Fruit fly (Drosophila melanogaster) whole organism, embryonic: Measurements from ENCODE around the gene mRpL24.

Experiments used
- ATbp ChIP-seq: fragments of 200-800 bp; sonication (Bioruptor generic); optimal IDR thresholded peaks from 2 replicates; lab custom pipeline; 2017; ENCODE audit warnings: missing biosample characterization, mild to moderate bottlenecking, missing genetic modification characterization, missing genetic modification reagents
- Abd-B ChIP-seq: fragments of 200-800 bp; sonication (Bioruptor generic); optimal IDR thresholded peaks from 2 replicates; lab custom pipeline; 2018; ENCODE audit warnings: missing biosample characterization, mild to moderate bottlenecking, missing genetic modification characterization, moderate library complexity
- Antp ChIP-seq: fragments of 200-800 bp; sonication (Bioruptor generic); optimal IDR thresholded peaks from 3 replicates; lab custom pipeline; 2016; ENCODE audit warnings: missing biosample characterization, missing genetic modification characterization
- CG1233 ChIP-seq: fragments of 200-800 bp; sonication (Bioruptor generic); optimal IDR thresholded peaks from 4 replicates; lab custom pipeline; 2018; ENCODE audit warnings: missing biosample characterization, mild to moderate bottlenecking, missing genetic modification characterization
- CG12659 ChIP-seq: fragments of 200-800 bp; sonication (Bioruptor generic); optimal IDR thresholded peaks from 3 replicates; lab custom pipeline; 2017; ENCODE audit warnings: mild to moderate bottlenecking, missing biosample characterization, missing genetic modification reagents, missing genetic modification characterization
- CG16779 ChIP-seq: fragments of 200-800 bp; sonication (Bioruptor generic); IDR thresholded peaks from 2 replicates; pipeline ENCODE4 v1.3.6; 2022; ENCODE audit warnings: missing biosample characterization, missing genetic modification characterization
- CG16813 ChIP-seq: fragments of 200-800 bp; sonication (Bioruptor generic); IDR thresholded peaks from 3 replicates; pipeline ENCODE4 v1.3.6; 2022; ENCODE audit warnings: missing biosample characterization, missing genetic modification characterization; ENCODE audit not compliant: partially characterized antibody
- CG18476 ChIP-seq: fragments of 200-800 bp; sonication (Bioruptor generic); optimal IDR thresholded peaks from 2 replicates; lab custom pipeline; 2016; ENCODE audit warnings: missing biosample characterization, mild to moderate bottlenecking, missing genetic modification characterization
- CG3281 ChIP-seq: fragments of 200-800 bp; sonication (Bioruptor generic); optimal IDR thresholded peaks from 3 replicates; lab custom pipeline; 2017; ENCODE audit warnings: missing biosample characterization, mild to moderate bottlenecking, missing genetic modification characterization
- CG34376 ChIP-seq: fragments of 200-800 bp; sonication (Bioruptor generic); optimal IDR thresholded peaks from 2 replicates; lab custom pipeline; 2018; ENCODE audit warnings: missing biosample characterization, mild to moderate bottlenecking, missing genetic modification characterization
- CG3838 ChIP-seq: fragments of 200-800 bp; sonication (Bioruptor generic); optimal IDR thresholded peaks from 3 replicates; lab custom pipeline; 2016; ENCODE audit warnings: missing biosample characterization, missing genetic modification characterization
- CG6254 ChIP-seq: fragments of 200-800 bp; sonication (Bioruptor generic); optimal IDR thresholded peaks from 3 replicates; lab custom pipeline; 2017; ENCODE audit warnings: mild to moderate bottlenecking, missing biosample characterization, missing genetic modification reagents, missing genetic modification characterization
- CG7839 ChIP-seq: fragments of 200-800 bp; sonication (Bioruptor generic); optimal IDR thresholded peaks from 3 replicates; lab custom pipeline; 2018; ENCODE audit warnings: missing biosample characterization, mild to moderate bottlenecking, missing genetic modification characterization, moderate library complexity
- CG8089 ChIP-seq: fragments of 200-800 bp; sonication (Bioruptor generic); optimal IDR thresholded peaks from 3 replicates; lab custom pipeline; 2016; ENCODE audit warnings: missing biosample characterization, missing genetic modification characterization
- CkIIα-i1 ChIP-seq: fragments of 200-800 bp; sonication (Bioruptor generic); IDR thresholded peaks from 2 replicates; pipeline ENCODE4 v1.3.6; 2022; ENCODE audit warnings: missing biosample characterization, missing genetic modification characterization
- D19A ChIP-seq: fragments of 200-800 bp; optimal IDR thresholded peaks from 3 replicates; lab custom pipeline; 2019; ENCODE audit warnings: missing biosample characterization, mild to moderate bottlenecking, missing genetic modification characterization, moderate library complexity
- Dll ChIP-seq: fragments of 200-800 bp; sonication (Bioruptor generic); IDR thresholded peaks from 4 replicates; pipeline ENCODE4 v1.3.6; 2022; ENCODE audit warnings: missing biosample characterization, missing genetic modification characterization; ENCODE audit not compliant: partially characterized antibody
- Doc3 ChIP-seq: fragments of 200-800 bp; sonication (Bioruptor generic); IDR thresholded peaks from 3 replicates; pipeline ENCODE4 v1.3.6; 2022; ENCODE audit warnings: missing biosample characterization, missing genetic modification characterization; ENCODE audit not compliant: partially characterized antibody
- Dref ChIP-seq: fragments of 200-800 bp; sonication (Bioruptor generic); IDR thresholded peaks from 2 replicates; pipeline ENCODE4 v1.3.6; 2022; ENCODE audit warnings: missing biosample characterization, missing genetic modification characterization
- E2f2 ChIP-seq: fragments of 200-800 bp; sonication (Bioruptor generic); IDR thresholded peaks from 2 replicates; pipeline ENCODE4 v1.3.6; 2022; ENCODE audit warnings: missing biosample characterization, missing genetic modification characterization
- Jarid2 ChIP-seq: fragments of 200-800 bp; sonication (Bioruptor generic); optimal IDR thresholded peaks from 3 replicates; lab custom pipeline; 2017; ENCODE audit warnings: mild to moderate bottlenecking, missing biosample characterization, missing genetic modification reagents, missing genetic modification characterization
- NK7.1 ChIP-seq: fragments of 200-800 bp; sonication (Bioruptor generic); optimal IDR thresholded peaks from 3 replicates; lab custom pipeline; 2016; ENCODE audit warnings: missing biosample characterization, missing genetic modification characterization
- Neu2 ChIP-seq: fragments of 200-800 bp; sonication (Bioruptor generic); optimal IDR thresholded peaks from 3 replicates; lab custom pipeline; 2016; ENCODE audit warnings: missing biosample characterization, missing genetic modification characterization, borderline replicate concordance
- Nf-YA ChIP-seq: fragments of 200-800 bp; sonication (Bioruptor generic); IDR thresholded peaks from 2 replicates; pipeline ENCODE4 v1.3.6; 2022; ENCODE audit warnings: missing biosample characterization, missing genetic modification characterization
- Nf-YB ChIP-seq: fragments of 200-800 bp; sonication (Bioruptor generic); optimal IDR thresholded peaks from 3 replicates; lab custom pipeline; 2019; ENCODE audit warnings: missing biosample characterization, mild to moderate bottlenecking, missing genetic modification characterization, moderate library complexity
- Nf-YC ChIP-seq: fragments of 200-800 bp; optimal IDR thresholded peaks from 3 replicates; lab custom pipeline; 2019; ENCODE audit warnings: missing biosample characterization, mild to moderate bottlenecking, missing genetic modification characterization, moderate library complexity
- Ptx1 ChIP-seq: fragments of 200-800 bp; sonication (Bioruptor generic); IDR thresholded peaks from 2 replicates; pipeline ENCODE4 v1.3.6; 2022; ENCODE audit warnings: missing biosample characterization, missing genetic modification characterization
- aop ChIP-seq: fragments of 200-800 bp; sonication (Bioruptor generic); IDR thresholded peaks from 2 replicates; pipeline ENCODE4 v1.3.6; 2022; ENCODE audit warnings: missing biosample characterization, missing genetic modification characterization
- az2 ChIP-seq: fragments of 200-800 bp; sonication (Bioruptor generic); optimal IDR thresholded peaks from 3 replicates; lab custom pipeline; 2016; ENCODE audit warnings: missing biosample characterization, missing genetic modification characterization
- emc ChIP-seq: fragments of 200-800 bp; sonication (Bioruptor generic); optimal IDR thresholded peaks from 2 replicates; lab custom pipeline; 2016; ENCODE audit warnings: missing biosample characterization, missing genetic modification characterization
- ems ChIP-seq: fragments of 200-800 bp; sonication (Bioruptor generic); optimal IDR thresholded peaks from 3 replicates; lab custom pipeline; 2016; ENCODE audit warnings: missing biosample characterization, missing genetic modification characterization
- ewg ChIP-seq: fragments of 200-800 bp; sonication (Bioruptor generic); optimal IDR thresholded peaks from 3 replicates; lab custom pipeline; 2017; ENCODE audit warnings: mild to moderate bottlenecking, missing biosample characterization, missing genetic modification reagents, missing genetic modification characterization
- fd64A ChIP-seq: fragments of 200-800 bp; sonication (Bioruptor generic); optimal IDR thresholded peaks from 3 replicates; lab custom pipeline; 2018; ENCODE audit warnings: missing biosample characterization, mild to moderate bottlenecking, missing genetic modification characterization
- gt ChIP-seq: fragments of 200-800 bp; sonication (Bioruptor generic); IDR thresholded peaks from 2 replicates; pipeline ENCODE4 v1.3.6; 2022; ENCODE audit warnings: missing biosample characterization, missing genetic modification characterization
- hkb ChIP-seq, 2 experiments: fragments of 200-800 bp in 1 of 2; fragments of >200 bp in 1 of 2; sonication (Bioruptor generic) in 1 of 2; IDR thresholded peaks in 1 of 2; optimal IDR thresholded peaks in 1 of 2; 2 replicates each; pipeline versions ENCODE4 v1.3.6 to Lab custom; 2017 to 2022; ENCODE audit warnings: missing biosample characterization in 1 of 2, missing genetic modification characterization in 1 of 2
- kah ChIP-seq: fragments of 200-800 bp; sonication (Bioruptor generic); optimal IDR thresholded peaks from 2 replicates; lab custom pipeline; 2018; ENCODE audit warnings: missing biosample characterization, mild to moderate bottlenecking, missing genetic modification characterization
- lmd ChIP-seq: fragments of 200-800 bp; sonication (Bioruptor generic); IDR thresholded peaks from 2 replicates; pipeline ENCODE4 v1.3.6; 2022; ENCODE audit warnings: missing biosample characterization, missing genetic modification characterization
- onecut ChIP-seq: fragments of 200-800 bp; sonication (Bioruptor generic); IDR thresholded peaks from 2 replicates; pipeline ENCODE4 v1.3.6; 2022; ENCODE audit warnings: missing biosample characterization, missing genetic modification characterization
- repo ChIP-seq: fragments of 200-800 bp; sonication (Bioruptor generic); optimal IDR thresholded peaks from 2 replicates; lab custom pipeline; 2016; ENCODE audit warnings: missing biosample characterization, missing genetic modification characterization
- slou ChIP-seq: fragments of 200-800 bp; sonication (Bioruptor generic); optimal IDR thresholded peaks from 3 replicates; lab custom pipeline; 2016; ENCODE audit warnings: missing biosample characterization, missing genetic modification characterization
- sna ChIP-seq: fragments of 200-800 bp; sonication (Bioruptor generic); IDR thresholded peaks from 2 replicates; pipeline ENCODE4 v1.3.6; 2022; ENCODE audit warnings: missing biosample characterization, missing genetic modification characterization; ENCODE audit not compliant: partially characterized antibody
- sqz ChIP-seq: fragments of 200-800 bp; sonication (Bioruptor generic); optimal IDR thresholded peaks from 3 replicates; lab custom pipeline; 2018; ENCODE audit warnings: missing biosample characterization, mild to moderate bottlenecking, missing genetic modification characterization
- tio ChIP-seq: fragments of 200-800 bp; sonication (Bioruptor generic); optimal IDR thresholded peaks from 2 replicates; lab custom pipeline; 2017; ENCODE audit warnings: missing biosample characterization, missing genetic modification characterization, inconsistent platforms
- tll ChIP-seq, 2 experiments: fragments of 200-800 bp in 1 of 2; fragments of >200 bp in 1 of 2; sonication (Bioruptor generic) in 1 of 2; optimal IDR thresholded peaks; 2 replicates each; lab custom pipeline; 2017 to 2019; ENCODE audit warnings: missing biosample characterization in 2 of 2, missing genetic modification characterization in 2 of 2, mild to moderate bottlenecking in 1 of 2, moderate library complexity in 1 of 2
- tup ChIP-seq: fragments of 200-800 bp; sonication (Bioruptor generic); optimal IDR thresholded peaks from 2 replicates; lab custom pipeline; 2016; ENCODE audit warnings: missing biosample characterization, mild to moderate bottlenecking, missing genetic modification characterization, moderate library complexity
- vfl ChIP-seq: fragments of 200-800 bp; sonication (Bioruptor generic); optimal IDR thresholded peaks from 2 replicates; lab custom pipeline; 2016; ENCODE audit warnings: missing biosample characterization, missing genetic modification characterization
- vvl ChIP-seq: fragments of 200-800 bp; sonication (Bioruptor generic); IDR thresholded peaks from 2 replicates; pipeline ENCODE4 v1.3.6; 2022; ENCODE audit warnings: missing biosample characterization, missing genetic modification characterization
- wor ChIP-seq: fragments of 200-800 bp; sonication (Bioruptor generic); IDR thresholded peaks from 2 replicates; pipeline ENCODE4 v1.3.6; 2022; ENCODE audit warnings: missing biosample characterization, missing genetic modification characterization

Gene mRpL24

DNA sequence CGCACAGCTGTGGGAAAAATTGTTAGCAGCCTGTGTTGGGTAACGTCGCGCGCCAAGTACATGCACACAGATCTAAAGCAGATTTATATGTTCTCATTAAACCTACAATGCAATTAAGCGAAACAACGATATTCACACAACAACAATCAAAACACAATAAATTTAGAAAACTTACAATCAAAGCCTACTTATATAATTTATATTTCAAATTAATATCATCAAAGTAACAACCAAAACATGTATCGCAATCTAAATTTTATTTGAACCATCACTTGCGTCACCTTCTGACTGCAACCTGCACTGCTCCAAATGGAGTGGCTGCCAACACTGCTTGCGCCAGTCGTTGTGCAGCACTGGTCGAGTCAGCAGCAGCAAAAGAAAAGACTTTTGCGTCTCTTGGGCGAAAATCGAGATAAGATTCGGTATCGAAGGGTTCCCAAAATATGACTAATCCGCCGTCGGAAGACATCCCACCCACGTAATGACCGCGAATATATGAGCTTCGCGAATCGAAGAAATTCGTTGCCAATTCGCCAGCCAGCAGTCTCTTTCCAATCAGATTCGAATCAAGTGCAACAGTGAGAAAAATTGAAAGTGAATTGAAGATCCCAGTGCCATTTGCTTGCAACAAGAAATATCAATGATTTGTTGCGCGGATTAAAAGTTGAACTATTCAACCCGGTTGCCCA lies 36.3 kb upstream of the mRpL24 start, which contains the start of the genes CG8892 and CG34126 (continued):
- TF ChIP-seq az2 (peak; percentile 98), CkIIα-i1 (GFP tag; lab: Robert Waterston, UW) (peak; percentile 83; the same call in 1 of the 2 replicates), CG6254 (GFP tag; lab: Kevin White, UChicago) (peak; percentile 89), kah (peak; percentile 87), vfl (GFP tag; lab: Kevin White, UChicago) (peak; percentile 97), Nf-YB (peak; percentile 81), slou (GFP tag; lab: Kevin White, UChicago) (peak; percentile 98), CG7839 (tag; lab: Kevin White, UChicago) (peak; percentile 97), Jarid2 (GFP tag; lab: Kevin White, UChicago) (peak; percentile 88), tup (GFP tag; lab: Kevin White, UChicago) (peak; percentile 95), Doc3 (no peak), CG1233 (GFP tag; lab: Kevin White, UChicago) (peak; percentile 97), CG3281 (GFP tag; lab: Kevin White, UChicago) (peak; percentile 97), Neu2 (GFP tag; lab: Kevin White, UChicago) (peak; percentile 72), onecut (GFP tag; lab: Robert Waterston, UW) (peak; percentile 87), Dll (GFP tag; lab: Robert Waterston, UW) (peak; percentile 53; the same call in 1 of the 4 replicates), tio (GFP tag; lab: Kevin White, UChicago) (peak; percentile 98), sqz (GFP tag; lab: Kevin White, UChicago) (peak; percentile 94), Nf-YC (peak; percentile 92), CG8089 (GFP tag; lab: Kevin White, UChicago) (peak; percentile 95), gt (GFP tag; lab: Robert Waterston, UW) (peak; percentile 94), Abd-B (GFP tag; lab: Kevin White, UChicago) (peak; percentile 99), ewg (GFP tag; lab: Kevin White, UChicago) (peak; percentile 95), E2f2 (GFP tag; lab: Robert Waterston, UW) (peak; percentile 75), aop (GFP tag; lab: Robert Waterston, UW) (peak; percentile 72; the same call in 1 of the 2 replicates), tll (GFP tag; optimal IDR thresholded peaks at IDR 0.05; lab: Kevin White, UChicago) (peak; percentile 67 to 95), wor (peak; percentile 94), sna (GFP tag; lab: Robert Waterston, UW) (no peak), emc (GFP tag; lab: Kevin White, UChicago) (peak; percentile 93), CG16779 (GFP tag; lab: Robert Waterston, UW) (peak; percentile 85), NK7.1 (peak; percentile 82), lmd (GFP tag; lab: Robert Waterston, UW) (peak; percentile 97), vvl (GFP tag; lab: Robert Waterston, UW) (peak; percentile 96), Nf-YA (GFP tag; lab: Robert Waterston, UW) (peak; percentile 89), Antp (GFP tag; lab: Kevin White, UChicago) (peak; percentile 96), Ptx1 (peak; percentile 98), CG18476 (GFP tag; lab: Kevin White, UChicago) (peak; percentile 96), D19A (peak; percentile 87), repo (GFP tag; lab: Kevin White, UChicago) (peak; percentile 91), CG3838 (GFP tag; lab: Kevin White, UChicago) (peak; percentile 87), CG12659 (GFP tag; lab: Kevin White, UChicago) (peak; percentile 99), CG34376 (GFP tag; lab: Kevin White, UChicago) (peak; percentile 97), CG16813 (GFP tag; lab: Robert Waterston, UW) (peak; percentile 36; the same call in 2 of the 3 replicates), ATbp (GFP tag; lab: Kevin White, UChicago) (peak; percentile 90), fd64A (GFP tag; lab: Kevin White, UChicago) (peak; percentile 77), hkb (optimal IDR thresholded peaks at IDR 0.05; lab: Kevin White, UChicago) (peak; percentile 93), hkb (GFP tag; IDR thresholded peaks at IDR 0.05; lab: Robert Waterston, UW) (peak; percentile 92), Dref (GFP tag; lab: Robert Waterston, UW) (peak; percentile 51), ems (GFP tag; lab: Kevin White, UChicago) (peak; percentile 96)
